Worm (Caenorhabditis elegans) whole organism, young adult: Measurements from ENCODE around the gene F43C11.12.

Experiments
- ceh-27 ChIP-seq: fragments of 200-800 bp; sonication (Bioruptor generic); optimal IDR thresholded peaks from 2 replicates; lab custom pipeline; 2018; ENCODE audit warnings: mild to moderate bottlenecking, missing genetic modification characterization, moderate library complexity, missing compliant biosample characterization
- lir-1 ChIP-seq: fragments of 200-800 bp; sonication (Bioruptor generic); conservative IDR thresholded peaks from 2 replicates; pipeline ENCODE4 v1.3.6; 2022; ENCODE audit warnings: missing genetic modification reagents, missing genetic modification characterization, missing compliant biosample characterization
- unc-62 ChIP-seq: fragments of 150-350 bp; optimal IDR thresholded peaks from 2 replicates; lab custom pipeline; 2014; ENCODE audit warnings: missing biosample characterization, missing genetic modification reagents, missing genetic modification characterization

DNA sequence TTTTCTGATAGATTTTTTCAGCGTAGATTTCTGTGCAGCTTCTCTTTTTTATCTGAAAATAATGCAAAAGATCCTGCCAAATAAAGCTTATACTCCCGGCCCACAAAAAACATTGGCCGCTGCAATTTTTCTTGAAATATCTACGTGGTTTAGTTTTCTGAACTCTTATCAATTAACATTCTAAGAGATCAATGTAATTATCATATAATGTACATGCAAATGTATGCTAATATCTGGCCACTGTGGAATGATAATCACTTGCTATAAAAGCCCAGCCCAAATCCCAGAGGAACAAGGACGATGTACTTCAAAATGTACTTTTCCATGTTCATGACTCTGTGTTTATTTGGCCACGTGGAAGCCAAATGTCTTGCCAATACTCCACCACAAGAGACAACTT is 12.0 kb downstream of the F43C11.12 start, which contains the start of gene F43C11.2:
- TF ChIP-seq unc-62: no peak
- no peak for TF ChIP-seq ceh-27
- TF ChIP-seq lir-1 (GFP tag; lab: Robert Waterston, UW): no peak
